Fruit fly (Drosophila melanogaster) whole organism, prepupa: ENCODE data around the gene D2hgdh.

Source experiments
- CG10669 ChIP-seq: fragments of 200-800 bp; sonication (Bioruptor generic); optimal IDR thresholded peaks from 3 replicates; lab custom pipeline; 2018; ENCODE audit warnings: missing biosample characterization, mild to moderate bottlenecking, missing genetic modification characterization, moderate library complexity
- CG11762 ChIP-seq: fragments of 200-800 bp; sonication (Bioruptor generic); optimal IDR thresholded peaks from 3 replicates; lab custom pipeline; 2016; ENCODE audit warnings: missing biosample characterization, missing genetic modification characterization; ENCODE audit not compliant: insufficient read depth
- CG11902 ChIP-seq: fragments of 200-800 bp; sonication (Bioruptor generic); optimal IDR thresholded peaks from 3 replicates; lab custom pipeline; 2016; ENCODE audit warnings: missing biosample characterization, missing genetic modification characterization
- CG1621 ChIP-seq: fragments of 200-800 bp; sonication (Bioruptor generic); optimal IDR thresholded peaks from 3 replicates; lab custom pipeline; 2018; ENCODE audit warnings: missing biosample characterization, mild to moderate bottlenecking, missing genetic modification characterization
- CG3032 ChIP-seq: fragments of 200-800 bp; optimal IDR thresholded peaks from 2 replicates; lab custom pipeline; 2019; ENCODE audit warnings: missing biosample characterization, mild to moderate bottlenecking, missing genetic modification characterization, moderate library complexity
- CG34406 ChIP-seq: fragments of 200-800 bp; sonication (Bioruptor generic); optimal IDR thresholded peaks from 3 replicates; lab custom pipeline; 2016; ENCODE audit warnings: missing biosample characterization, missing genetic modification characterization
- CG4318 ChIP-seq: fragments of 200-800 bp; sonication (Bioruptor generic); optimal IDR thresholded peaks from 3 replicates; lab custom pipeline; 2017; ENCODE audit warnings: missing biosample characterization, mild to moderate bottlenecking, missing genetic modification characterization
- CG6163 ChIP-seq: fragments of 200-800 bp; sonication (Bioruptor generic); IDR thresholded peaks from 3 replicates; pipeline ENCODE4 v1.3.6; 2022; ENCODE audit warnings: missing biosample characterization, missing genetic modification characterization
- CG6276 ChIP-seq: fragments of 200-800 bp; sonication (Bioruptor generic); optimal IDR thresholded peaks from 2 replicates; lab custom pipeline; 2017; ENCODE audit warnings: missing biosample characterization, mild to moderate bottlenecking, missing genetic modification characterization
- CG6792 ChIP-seq: fragments of 200-800 bp; sonication (Bioruptor generic); optimal IDR thresholded peaks from 3 replicates; lab custom pipeline; 2016; ENCODE audit warnings: missing biosample characterization, missing genetic modification characterization
- CG6808 ChIP-seq: fragments of 200-800 bp; sonication (Bioruptor generic); optimal IDR thresholded peaks from 3 replicates; lab custom pipeline; 2017; ENCODE audit warnings: missing biosample characterization, missing genetic modification characterization, mild to moderate bottlenecking, moderate library complexity, missing genetic modification reagents
- CG7368 ChIP-seq: fragments of 200-800 bp; sonication (Bioruptor generic); optimal IDR thresholded peaks from 3 replicates; lab custom pipeline; 2016; ENCODE audit warnings: missing biosample characterization, missing genetic modification characterization
- CG9139 ChIP-seq: fragments of 200-800 bp; sonication (Bioruptor generic); optimal IDR thresholded peaks from 3 replicates; lab custom pipeline; 2017; ENCODE audit warnings: missing biosample characterization, mild to moderate bottlenecking, missing genetic modification characterization
- Eip78C ChIP-seq: fragments of 200-800 bp; sonication (Bioruptor generic); peaks from one replicate; lab custom pipeline; 2016; ENCODE audit warnings: missing biosample characterization, missing genetic modification characterization
- Gug ChIP-seq: fragments of 200-800 bp; sonication (Bioruptor generic); IDR thresholded peaks from 2 replicates; pipeline ENCODE4 v1.3.6; 2022; ENCODE audit warnings: missing biosample characterization, missing genetic modification characterization
- Hr4 ChIP-seq: fragments of 200-800 bp; sonication (Bioruptor generic); optimal IDR thresholded peaks from 3 replicates; lab custom pipeline; 2016; ENCODE audit warnings: missing biosample characterization, missing genetic modification characterization
- Sox102F ChIP-seq: fragments of 200-800 bp; sonication (Bioruptor generic); optimal IDR thresholded peaks from 2 replicates; lab custom pipeline; 2016; ENCODE audit warnings: missing biosample characterization, mild to moderate bottlenecking, missing genetic modification characterization
- achi ChIP-seq: fragments of 200-800 bp; sonication (Bioruptor generic); optimal IDR thresholded peaks from 3 replicates; lab custom pipeline; 2016; ENCODE audit warnings: missing biosample characterization, missing genetic modification characterization
- acj6 ChIP-seq: fragments of 200-800 bp; sonication (Bioruptor generic); optimal IDR thresholded peaks from 3 replicates; lab custom pipeline; 2016; ENCODE audit warnings: missing biosample characterization, missing genetic modification characterization
- dac ChIP-seq: fragments of 200-800 bp; sonication (Bioruptor generic); optimal IDR thresholded peaks from 2 replicates; lab custom pipeline; 2017; ENCODE audit warnings: missing biosample characterization, mild to moderate bottlenecking, missing genetic modification characterization
- eg ChIP-seq: fragments of 200-800 bp; sonication (Bioruptor generic); IDR thresholded peaks from 3 replicates; pipeline ENCODE4 v1.3.6; 2022; ENCODE audit warnings: missing biosample characterization, missing genetic modification characterization
- esn ChIP-seq: fragments of 200-800 bp; sonication (Bioruptor generic); optimal IDR thresholded peaks from 2 replicates; lab custom pipeline; 2016; ENCODE audit warnings: missing biosample characterization, mild to moderate bottlenecking, missing genetic modification characterization, moderate library complexity
- fd59A ChIP-seq: fragments of 200-800 bp; sonication (Bioruptor generic); optimal IDR thresholded peaks from 2 replicates; lab custom pipeline; 2017; ENCODE audit warnings: missing biosample characterization, mild to moderate bottlenecking, missing genetic modification characterization, missing genetic modification reagents
- fkh ChIP-seq: fragments of 200-800 bp; sonication (Bioruptor generic); optimal IDR thresholded peaks from 3 replicates; lab custom pipeline; 2017; ENCODE audit warnings: missing biosample characterization, mild to moderate bottlenecking, missing genetic modification characterization, moderate library complexity
- lz ChIP-seq: fragments of 200-800 bp; sonication (Bioruptor generic); optimal IDR thresholded peaks from 3 replicates; lab custom pipeline; 2016; ENCODE audit warnings: missing biosample characterization, missing genetic modification characterization
- pdm3 ChIP-seq: fragments of 200-800 bp; sonication (Bioruptor generic); optimal IDR thresholded peaks from 3 replicates; lab custom pipeline; 2016; ENCODE audit warnings: missing biosample characterization, missing genetic modification characterization
- spab ChIP-seq: fragments of 200-800 bp; sonication (Bioruptor generic); optimal IDR thresholded peaks from 2 replicates; lab custom pipeline; 2017; ENCODE audit warnings: missing biosample characterization, mild to moderate bottlenecking, missing genetic modification characterization, missing genetic modification reagents
- ss ChIP-seq, 2 experiments: fragments of 200-800 bp; sonication (Bioruptor generic); optimal IDR thresholded peaks; 2 replicates in 1 of 2; 3 replicates in 1 of 2; lab custom pipeline; 2017 to 2018; ENCODE audit warnings: mild to moderate bottlenecking in 2 of 2, missing biosample characterization in 2 of 2, missing genetic modification characterization in 2 of 2, moderate library complexity in 1 of 2
- svp ChIP-seq: fragments of 200-800 bp; sonication (Bioruptor generic); peaks from one replicate; lab custom pipeline; 2016; ENCODE audit warnings: missing biosample characterization, missing genetic modification characterization
- topi ChIP-seq: fragments of 200-800 bp; sonication (Bioruptor generic); optimal IDR thresholded peaks from 3 replicates; lab custom pipeline; 2016; ENCODE audit warnings: missing biosample characterization, missing genetic modification characterization
- vri ChIP-seq: fragments of 200-800 bp; sonication (Bioruptor generic); optimal IDR thresholded peaks from 3 replicates; lab custom pipeline; 2016; ENCODE audit warnings: missing biosample characterization, mild to moderate bottlenecking, missing genetic modification characterization

Gene D2hgdh

dm6 chrX:2188888-2189287 lies 47.6 kb downstream of the D2hgdh start, which contains the start of gene Mct1:
Gene Mct1, plus strand, starts transcription at chrX:2189188.
- TF ChIP-seq CG10669 (no peak), CG34406 (GFP tag; lab: Kevin White, UChicago) (no peak), CG11902 (GFP tag; lab: Kevin White, UChicago) (no peak), CG3032 (tag; lab: Kevin White, UChicago) (no peak)

- TF ChIP-seq CG6792 (GFP tag; lab: Kevin White, UChicago) (no peak), CG6163 (GFP tag; lab: Robert Waterston, UW) (no peak), spab (no peak), achi (GFP tag; lab: Kevin White, UChicago) (no peak), ss (GFP tag; optimal IDR thresholded peaks at IDR 0.05; lab: Kevin White, UChicago) (no peak), CG34406 (GFP tag; lab: Kevin White, UChicago) (no peak), dac (GFP tag; lab: Kevin White, UChicago) (no peak), svp (GFP tag; lab: Kevin White, UChicago) (peak; percentile 81), fkh (GFP tag; lab: Kevin White, UChicago) (peak; percentile 49), CG9139 (no peak), fd59A (no peak), CG11762 (no peak), topi (no peak), CG6276 (GFP tag; lab: Kevin White, UChicago) (no peak), esn (GFP tag; lab: Kevin White, UChicago) (no peak), Eip78C (no peak)
- TF ChIP-seq, all 60 proteins: peak for 2
These were observed 50.6 kb downstream of the D2hgdh start for dm6 chrX:2191896-2192295.

- TF ChIP-seq Hr4 (GFP tag; lab: Kevin White, UChicago), result no peak
- TF ChIP-seq lz (GFP tag; lab: Kevin White, UChicago), result no peak
- TF ChIP-seq CG6808 (GFP tag; lab: Kevin White, UChicago), result no peak
- no peak for TF ChIP-seq dac (GFP tag; lab: Kevin White, UChicago)
- TF ChIP-seq CG1621 (tag; lab: Kevin White, UChicago), result no peak
- no peak for TF ChIP-seq CG7368 (GFP tag; lab: Kevin White, UChicago)
- peak; percentile 58 for TF ChIP-seq svp (GFP tag; lab: Kevin White, UChicago)
- TF ChIP-seq ss (GFP tag; optimal IDR thresholded peaks at IDR 0.05; lab: Kevin White, UChicago), result no peak
- peak; percentile 82 for TF ChIP-seq vri
- no peak for TF ChIP-seq achi (GFP tag; lab: Kevin White, UChicago)
- TF ChIP-seq Gug (GFP tag; lab: Robert Waterston, UW), result no peak
- TF ChIP-seq CG6792 (GFP tag; lab: Kevin White, UChicago), result no peak
- TF ChIP-seq CG4318 (GFP tag; lab: Kevin White, UChicago), result no peak
These were observed 51.9 kb downstream of the D2hgdh start for dm6 chrX:2193158-2193557.

- TF ChIP-seq lz (GFP tag; lab: Kevin White, UChicago), result no peak
- no peak for TF ChIP-seq CG6276 (GFP tag; lab: Kevin White, UChicago)
- no peak for TF ChIP-seq acj6 (GFP tag; lab: Kevin White, UChicago)
- no peak for TF ChIP-seq Sox102F (GFP tag; lab: Kevin White, UChicago)
- no peak for TF ChIP-seq Hr4 (GFP tag; lab: Kevin White, UChicago)
- no peak for TF ChIP-seq pdm3 (GFP tag; lab: Kevin White, UChicago)
- no peak for TF ChIP-seq eg (GFP tag; lab: Robert Waterston, UW)
- TF ChIP-seq vri, result no peak
These were observed 52.5 kb downstream of the D2hgdh start, which contains the start of gene CG14053 for dm6 chrX:2193809-2194207. Gene CG14053, minus strand, starts transcription at chrX:2193909.
